Worm (Caenorhabditis elegans): ENCODE measurements around the gene skpo-3.

ce11 chrII:7264675-7265074 lies 19.0 kb downstream of the skpo-3 start:
- no peak for TF ChIP-seq dao-5 (tag; optimal IDR thresholded peaks at IDR 0.05)
- TF ChIP-seq him-1 (tag; optimal IDR thresholded peaks at IDR 0.05): no peak
- TF ChIP-seq W03F9.2 (tag; optimal IDR thresholded peaks at IDR 0.05): no peak

Measured in whole organism, L4/young adult.